Worm (Caenorhabditis elegans) whole organism, L1 larva: Measurements from ENCODE around the gene Y56A3A.30.

Experiments
- C16A3.4 ChIP-seq: fragments of 150-350 bp; optimal IDR thresholded peaks from 2 replicates; lab custom pipeline; 2014; ENCODE audit warnings: missing biosample characterization, missing genetic modification characterization
- Y116A8C.19 ChIP-seq: sonication (generic microtip); optimal IDR thresholded peaks from 2 replicates; lab custom pipeline; 2016; ENCODE audit warnings: missing compliant biosample characterization, missing genetic modification characterization, borderline replicate concordance
- alr-1 ChIP-seq: fragments of 200-800 bp; sonication (Bioruptor generic); optimal IDR thresholded peaks from 2 replicates; lab custom pipeline; 2018; ENCODE audit warnings: borderline replicate concordance, mild to moderate bottlenecking, missing genetic modification characterization, missing compliant biosample characterization
- aly-2 ChIP-seq: fragments of 150-350 bp; optimal IDR thresholded peaks from 2 replicates; lab custom pipeline; 2014; ENCODE audit warnings: missing biosample characterization, missing genetic modification characterization
- blmp-1 ChIP-seq: fragments of 150-350 bp; optimal IDR thresholded peaks from 2 replicates; lab custom pipeline; 2014; ENCODE audit warnings: missing biosample characterization, missing genetic modification characterization
- ceh-82 ChIP-seq, 3 experiments: fragments of 150-350 bp in 1 of 3; sonication (generic microtip) in 2 of 3; optimal IDR thresholded peaks; 2 replicates each; lab custom pipeline; 2014 to 2017; ENCODE audit warnings: missing biosample characterization in 3 of 3, missing genetic modification characterization in 3 of 3
- ces-1 ChIP-seq: fragments of 150-350 bp; optimal IDR thresholded peaks from 2 replicates; lab custom pipeline; 2014; ENCODE audit warnings: missing biosample characterization, missing genetic modification reagents, missing genetic modification characterization
- dsc-1 ChIP-seq: sonication (generic microtip); optimal IDR thresholded peaks from 2 replicates; lab custom pipeline; 2016; ENCODE audit warnings: mild to moderate bottlenecking, missing genetic modification characterization, missing compliant biosample characterization
- efl-1 ChIP-seq, 4 experiments: fragments of 150-350 bp; optimal IDR thresholded peaks in 3 of 4; peaks in 1 of 4; 1 replicate in 1 of 4; 2 replicates in 3 of 4; lab custom pipeline; 2014; ENCODE audit warnings: missing biosample characterization in 2 of 4, missing genetic modification characterization in 2 of 4, missing genetic modification reagents in 2 of 4
- egl-27 ChIP-seq, 2 experiments: fragments of 150-350 bp in 1 of 2; sonication (generic microtip); optimal IDR thresholded peaks; 3 replicates each; lab custom pipeline; 2017 to 2018; ENCODE audit warnings: missing biosample characterization in 2 of 2, missing genetic modification characterization in 2 of 2, missing genetic modification reagents in 2 of 2
- elt-3 ChIP-seq, 6 experiments: fragments of 150-350 bp in 1 of 6; sonication (generic microtip); optimal IDR thresholded peaks; 2 replicates each; lab custom pipeline; 2017 to 2018; ENCODE audit warnings: missing biosample characterization in 6 of 6, missing genetic modification characterization in 6 of 6, inconsistent platforms in 1 of 6
- ets-5 ChIP-seq: fragments of 200-800 bp; sonication (Bioruptor generic); IDR thresholded peaks from 2 replicates; pipeline ENCODE4 v1.3.6; 2022; ENCODE audit warnings: missing genetic modification characterization, missing compliant biosample characterization
- fkh-10 ChIP-seq: sonication (generic microtip); optimal IDR thresholded peaks from 2 replicates; lab custom pipeline; 2017; ENCODE audit warnings: missing biosample characterization, missing genetic modification reagents, missing genetic modification characterization
- fkh-4 ChIP-seq: sonication (generic microtip); optimal IDR thresholded peaks from 2 replicates; lab custom pipeline; 2016; ENCODE audit warnings: missing compliant biosample characterization, missing genetic modification characterization, borderline replicate concordance
- grh-1 ChIP-seq: fragments of 200-800 bp; sonication (Bioruptor generic); IDR thresholded peaks from 2 replicates; pipeline ENCODE4 v1.3.6; 2022; ENCODE audit warnings: missing genetic modification reagents, missing genetic modification characterization, missing compliant biosample characterization
- irx-1 ChIP-seq: sonication (generic microtip); optimal IDR thresholded peaks from 2 replicates; lab custom pipeline; 2016; ENCODE audit warnings: missing genetic modification characterization, missing compliant biosample characterization
- lin-13 ChIP-seq: fragments of 150-350 bp; optimal IDR thresholded peaks from 2 replicates; lab custom pipeline; 2014; ENCODE audit warnings: missing biosample characterization, missing genetic modification reagents, missing genetic modification characterization
- lin-14 ChIP-seq: fragments of 200-800 bp; sonication (Bioruptor generic); optimal IDR thresholded peaks from 2 replicates; lab custom pipeline; 2018; ENCODE audit warnings: mild to moderate bottlenecking, missing genetic modification characterization, moderate library complexity, missing compliant biosample characterization
- lin-35 ChIP-seq, 2 experiments: fragments of 150-350 bp; optimal IDR thresholded peaks; 2 replicates each; lab custom pipeline; 2014; ENCODE audit warnings: missing biosample characterization in 2 of 2, missing genetic modification characterization in 2 of 2, missing genetic modification reagents in 2 of 2
- lsy-2 ChIP-seq, 2 experiments: fragments of 150-350 bp; optimal IDR thresholded peaks; 2 replicates each; lab custom pipeline; 2014; ENCODE audit warnings: missing biosample characterization in 2 of 2, missing genetic modification characterization in 2 of 2
- mab-9 ChIP-seq: fragments of 200-800 bp; sonication (Bioruptor generic); IDR thresholded peaks from 2 replicates; pipeline ENCODE4 v1.3.6; 2022; ENCODE audit warnings: missing genetic modification reagents, missing genetic modification characterization, missing compliant biosample characterization
- mdl-1 ChIP-seq, 2 experiments: fragments of 150-350 bp; optimal IDR thresholded peaks; 2 replicates each; lab custom pipeline; 2014 to 2017; ENCODE audit warnings: missing biosample characterization in 2 of 2, missing genetic modification characterization in 2 of 2, inconsistent platforms in 1 of 2
- mef-2 ChIP-seq: fragments of 150-350 bp; optimal IDR thresholded peaks from 2 replicates; lab custom pipeline; 2014; ENCODE audit warnings: missing biosample characterization, missing genetic modification characterization
- mep-1 ChIP-seq: fragments of 150-350 bp; optimal IDR thresholded peaks from 2 replicates; lab custom pipeline; 2014; ENCODE audit warnings: missing biosample characterization, missing genetic modification characterization
- nhr-20 ChIP-seq: sonication (generic microtip); optimal IDR thresholded peaks from 2 replicates; lab custom pipeline; 2016; ENCODE audit warnings: mild to moderate bottlenecking, missing genetic modification characterization, missing compliant biosample characterization
- nhr-237 ChIP-seq: fragments of 150-350 bp; optimal IDR thresholded peaks from 2 replicates; lab custom pipeline; 2014; ENCODE audit warnings: missing biosample characterization, missing genetic modification characterization
- nhr-47 ChIP-seq: sonication (generic microtip); optimal IDR thresholded peaks from 2 replicates; lab custom pipeline; 2016; ENCODE audit warnings: mild to moderate bottlenecking, missing genetic modification characterization, moderate library complexity, missing compliant biosample characterization
- nhr-71 ChIP-seq: sonication (generic microtip); optimal IDR thresholded peaks from 2 replicates; lab custom pipeline; 2016; ENCODE audit warnings: mild to moderate bottlenecking, missing genetic modification characterization, moderate library complexity, missing compliant biosample characterization
- nhr-77 ChIP-seq: fragments of 150-350 bp; optimal IDR thresholded peaks from 2 replicates; lab custom pipeline; 2014; ENCODE audit warnings: missing biosample characterization, missing genetic modification characterization
- nhr-84 ChIP-seq: sonication (generic microtip); optimal IDR thresholded peaks from 2 replicates; lab custom pipeline; 2017; ENCODE audit warnings: missing biosample characterization, missing genetic modification characterization
- nhr-85 ChIP-seq: sonication (generic microtip); peaks from one replicate; lab custom pipeline; 2016; ENCODE audit warnings: missing genetic modification characterization, inconsistent platforms, missing compliant biosample characterization
- pag-3 ChIP-seq: sonication (generic microtip); optimal IDR thresholded peaks from 2 replicates; lab custom pipeline; 2017; ENCODE audit warnings: missing genetic modification characterization, mild to moderate bottlenecking, missing compliant biosample characterization, antibody characterized with exemption, borderline replicate concordance; ENCODE audit not compliant: insufficient read depth
- skn-1 ChIP-seq: fragments of 150-350 bp; optimal IDR thresholded peaks from 2 replicates; lab custom pipeline; 2014; ENCODE audit warnings: missing biosample characterization, missing genetic modification characterization
- snpc-4 ChIP-seq: fragments of 150-350 bp; optimal IDR thresholded peaks from 2 replicates; lab custom pipeline; 2014; ENCODE audit warnings: missing biosample characterization, missing genetic modification characterization
- snu-23 ChIP-seq: sonication (generic microtip); optimal IDR thresholded peaks from 2 replicates; lab custom pipeline; 2016; ENCODE audit warnings: missing genetic modification characterization, missing compliant biosample characterization
- sup-37 ChIP-seq: fragments of 200-800 bp; sonication (Bioruptor generic); optimal IDR thresholded peaks from 2 replicates; lab custom pipeline; 2018; ENCODE audit warnings: mild to moderate bottlenecking, missing genetic modification characterization, missing compliant biosample characterization
- swsn-7 ChIP-seq: sonication (generic microtip); optimal IDR thresholded peaks from 2 replicates; lab custom pipeline; 2016; ENCODE audit warnings: missing genetic modification characterization, missing compliant biosample characterization
- tbx-2 ChIP-seq: sonication (generic microtip); optimal IDR thresholded peaks from 2 replicates; lab custom pipeline; 2016; ENCODE audit warnings: missing genetic modification characterization, missing compliant biosample characterization
- tlp-1 ChIP-seq: fragments of 150-350 bp; optimal IDR thresholded peaks from 2 replicates; lab custom pipeline; 2014; ENCODE audit warnings: missing biosample characterization, missing genetic modification characterization
- unc-130 ChIP-seq: fragments of 150-350 bp; optimal IDR thresholded peaks from 2 replicates; lab custom pipeline; 2017; ENCODE audit warnings: missing biosample characterization, missing genetic modification characterization, inconsistent platforms
- unc-62 ChIP-seq: fragments of 150-350 bp; optimal IDR thresholded peaks from 2 replicates; lab custom pipeline; 2014; ENCODE audit warnings: missing biosample characterization, missing genetic modification reagents, missing genetic modification characterization
- unc-98 ChIP-seq: fragments of 200-800 bp; sonication (Bioruptor generic); IDR thresholded peaks from 2 replicates; pipeline ENCODE4 v1.3.6; 2022; ENCODE audit warnings: missing genetic modification characterization, missing compliant biosample characterization
- vab-15 ChIP-seq: sonication (generic microtip); optimal IDR thresholded peaks from 2 replicates; lab custom pipeline; 2017; ENCODE audit warnings: missing genotype, mild to moderate bottlenecking, missing genetic modification characterization, missing compliant biosample characterization
- zag-1 ChIP-seq: fragments of 150-350 bp; optimal IDR thresholded peaks from 2 replicates; lab custom pipeline; 2014; ENCODE audit warnings: missing biosample characterization, missing genetic modification characterization
- zip-4 ChIP-seq: fragments of 200-800 bp; sonication (Bioruptor generic); optimal IDR thresholded peaks from 2 replicates; lab custom pipeline; 2018; ENCODE audit warnings: mild to moderate bottlenecking, missing genetic modification characterization, moderate library complexity, missing compliant biosample characterization
- ztf-11 ChIP-seq, 2 experiments: sonication (generic microtip); optimal IDR thresholded peaks; 2 replicates each; lab custom pipeline; 2016 to 2017; ENCODE audit warnings: missing genetic modification characterization in 2 of 2, missing biosample characterization in 1 of 2, missing compliant biosample characterization in 1 of 2

The Y56A3A.30 gene

DNA sequence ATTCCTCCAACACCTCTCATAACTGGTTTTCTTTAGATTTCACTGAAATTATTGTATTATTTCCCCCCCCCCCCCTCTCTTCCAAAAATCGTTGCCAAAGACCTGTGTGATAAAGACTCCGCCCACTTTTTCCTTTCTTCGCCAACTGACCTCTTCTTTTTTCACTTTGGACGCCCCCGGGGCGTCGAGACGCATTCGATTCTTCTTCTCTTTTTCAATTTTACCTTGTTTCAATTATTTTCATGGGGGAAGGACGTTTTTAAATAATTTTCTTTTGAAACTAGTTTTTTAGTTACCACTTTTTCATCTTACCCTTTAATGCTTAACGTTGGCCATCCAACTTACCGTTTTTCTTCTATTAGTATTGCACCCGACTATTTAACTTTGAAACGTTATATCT lies 39.1 kb upstream of the Y56A3A.30 start:
- peak in 1 of 6 experiments; percentile 15 for TF ChIP-seq elt-3 (tag; optimal IDR thresholded peaks at IDR 0.05; lab: Kevin White, UChicago)
- no peak for TF ChIP-seq grh-1 (GFP tag; lab: Robert Waterston, UW)
- no peak for TF ChIP-seq tlp-1
- peak; percentile 83 for TF ChIP-seq nhr-85
- peak; percentile 91 for TF ChIP-seq blmp-1

DNA sequence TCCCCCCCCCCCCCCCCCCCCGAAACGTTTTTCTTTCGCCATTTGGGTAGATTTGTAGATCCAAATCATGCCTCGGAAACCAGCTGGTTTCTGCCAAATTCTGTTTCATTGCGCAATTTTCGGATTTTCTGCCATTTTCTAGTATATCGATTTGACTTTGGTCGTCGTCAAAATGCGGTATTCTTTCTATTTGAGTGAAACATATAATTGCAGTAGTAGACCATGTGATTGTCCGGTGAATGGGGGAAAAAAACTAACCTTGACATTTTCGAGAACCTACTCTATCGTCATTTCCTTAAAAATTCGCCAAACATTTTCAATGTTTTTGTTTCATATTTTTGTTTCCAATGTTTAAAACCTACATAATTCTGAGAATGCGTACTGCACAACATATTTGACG lies 36.7 kb upstream of the Y56A3A.30 start:
- TF ChIP-seq lin-14 (GFP tag; lab: Kevin White, UChicago) = peak; percentile 51
- no peak for TF ChIP-seq unc-62 (GFP tag; lab: Kevin White, UChicago)
- peak in 1 of 2 experiments; percentile 5 for TF ChIP-seq efl-1 (optimal IDR thresholded peaks at IDR 0.05; lab: Kevin White, UChicago)
- no peak for TF ChIP-seq efl-1 (GFP tag; optimal IDR thresholded peaks at IDR 0.05 in 1 of 2; lab: Kevin White, UChicago)
- TF ChIP-seq nhr-47 = no peak
- TF ChIP-seq snpc-4 = no peak
- TF ChIP-seq elt-3 (tag; optimal IDR thresholded peaks at IDR 0.05; lab: Kevin White, UChicago) = peak in 2 of 6 experiments; percentile 12 to 38
- TF ChIP-seq ceh-82 (tag; optimal IDR thresholded peaks at IDR 0.05; lab: Kevin White, UChicago) = no peak
- peak; percentile 31 for TF ChIP-seq nhr-71
- TF ChIP-seq mep-1 (tag; lab: Kevin White, UChicago) = peak; percentile 35
- TF ChIP-seq irx-1 = no peak
- TF ChIP-seq nhr-84 (tag; lab: Kevin White, UChicago) = no peak
- peak; percentile 11; the same call in 1 of the 2 replicates for TF ChIP-seq grh-1 (GFP tag; lab: Robert Waterston, UW)
- TF ChIP-seq pag-3 = peak; percentile 62
- peak; percentile 58 for TF ChIP-seq nhr-20 (tag; lab: Kevin White, UChicago)
- TF ChIP-seq tbx-2 (tag; lab: Kevin White, UChicago) = no peak
- no peak for TF ChIP-seq zag-1 (tag; lab: Kevin White, UChicago)
- TF ChIP-seq lin-35 (GFP tag; optimal IDR thresholded peaks at IDR 0.05; lab: Kevin White, UChicago) = peak in 1 of 2 experiments; percentile 44
- no peak for TF ChIP-seq lin-13 (GFP tag; lab: Kevin White, UChicago)
- no peak for TF ChIP-seq vab-15 (tag; lab: Kevin White, UChicago)
- TF ChIP-seq lsy-2 (tag; optimal IDR thresholded peaks at IDR 0.05; lab: Kevin White, UChicago) = peak; percentile 8 to 24
- TF ChIP-seq skn-1 (tag; lab: Kevin White, UChicago) = peak; percentile 31
- TF ChIP-seq mdl-1 (tag; optimal IDR thresholded peaks at IDR 0.05; lab: Kevin White, UChicago) = peak in 1 of 2 experiments; percentile 15
- peak; percentile 61 for TF ChIP-seq snu-23 (GFP tag; lab: Kevin White, UChicago)
- TF ChIP-seq C16A3.4 (tag; lab: Kevin White, UChicago) = no peak
- TF ChIP-seq unc-130 (tag; lab: Kevin White, UChicago) = peak; percentile 24
- no peak for TF ChIP-seq ces-1 (GFP tag; lab: Kevin White, UChicago)
- TF ChIP-seq blmp-1 = peak; percentile 70
- TF ChIP-seq nhr-85 = peak; percentile 77
- no peak for TF ChIP-seq sup-37 (GFP tag; lab: Kevin White, UChicago)

DNA sequence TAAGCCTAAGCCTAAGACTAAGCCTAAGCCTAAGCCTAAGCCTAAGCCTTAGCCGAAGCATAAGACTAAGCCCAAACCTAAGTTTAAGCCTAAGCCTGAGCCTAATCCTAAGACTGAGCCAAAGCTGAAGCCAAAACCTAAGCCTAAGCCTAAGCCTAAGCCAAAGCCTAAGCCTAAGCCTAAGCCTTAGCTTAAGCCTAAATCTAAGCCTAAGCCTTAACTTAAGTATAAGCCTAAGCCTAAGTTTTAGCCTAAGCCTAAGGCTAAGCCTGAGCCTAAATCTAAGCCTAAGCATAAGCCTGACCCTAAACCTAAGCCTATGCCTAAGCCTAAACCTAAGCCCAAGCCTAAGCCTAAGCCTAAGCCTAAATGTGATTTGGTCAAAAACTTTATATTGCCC lies 36.3 kb upstream of the Y56A3A.30 start:
- no peak for TF ChIP-seq mdl-1 (tag; optimal IDR thresholded peaks at IDR 0.05; lab: Kevin White, UChicago)
- TF ChIP-seq unc-98 (GFP tag; lab: Robert Waterston, UW) = no peak
- TF ChIP-seq fkh-10 = no peak
- no peak for TF ChIP-seq zip-4 (GFP tag; lab: Kevin White, UChicago)
- no peak for TF ChIP-seq fkh-4 (tag; lab: Kevin White, UChicago)
- no peak for TF ChIP-seq alr-1
- TF ChIP-seq tbx-2 (tag; lab: Kevin White, UChicago) = no peak
- TF ChIP-seq nhr-47 = no peak
- TF ChIP-seq aly-2 = no peak
- no peak for TF ChIP-seq snpc-4
- no peak for TF ChIP-seq vab-15 (tag; lab: Kevin White, UChicago)
- TF ChIP-seq ets-5 = no peak

DNA sequence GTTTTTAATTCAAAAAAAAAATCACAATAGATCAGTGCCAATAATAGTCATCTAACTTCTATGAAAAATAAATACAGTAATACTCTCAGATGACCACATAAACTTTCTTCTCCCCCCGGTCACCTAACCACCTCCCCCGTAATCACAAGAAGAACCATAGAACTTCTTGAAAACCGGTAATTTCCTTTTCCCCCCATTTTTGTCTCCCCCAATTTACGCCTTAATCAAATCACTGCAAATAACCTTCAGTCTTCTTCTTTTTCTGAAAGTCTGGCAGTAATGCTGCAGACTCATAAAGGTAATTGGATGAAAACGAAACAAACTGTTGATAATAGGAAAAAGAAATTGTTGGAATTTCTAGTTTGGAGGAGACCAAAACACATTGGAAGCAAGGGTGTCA lies 35.6 kb upstream of the Y56A3A.30 start:
- TF ChIP-seq mab-9 (GFP tag; lab: Robert Waterston, UW) (no peak), vab-15 (tag; lab: Kevin White, UChicago) (no peak), nhr-77 (tag; lab: Kevin White, UChicago) (no peak), lin-14 (GFP tag; lab: Kevin White, UChicago) (peak; percentile 35), dsc-1 (tag; lab: Kevin White, UChicago) (no peak), unc-130 (tag; lab: Kevin White, UChicago) (peak; percentile 17), snu-23 (GFP tag; lab: Kevin White, UChicago) (peak; percentile 33), efl-1 (optimal IDR thresholded peaks at IDR 0.05; lab: Kevin White, UChicago) (no peak), efl-1 (GFP tag; optimal IDR thresholded peaks at IDR 0.05 in 1 of 2; lab: Kevin White, UChicago) (peak in 1 of 2 experiments; percentile 75), egl-27 (tag; optimal IDR thresholded peaks at IDR 0.05; lab: Kevin White, UChicago) (no peak), ztf-11 (tag; optimal IDR thresholded peaks at IDR 0.05; lab: Kevin White, UChicago) (no peak), nhr-237 (tag; lab: Kevin White, UChicago) (no peak), mef-2 (tag; lab: Kevin White, UChicago) (no peak), swsn-7 (no peak), Y116A8C.19 (tag; lab: Kevin White, UChicago) (no peak), alr-1 (no peak), elt-3 (tag; optimal IDR thresholded peaks at IDR 0.05; lab: Kevin White, UChicago) (peak in 3 of 6 experiments; percentile 6 to 60 (median 46))
